Worm (Caenorhabditis elegans) whole organism, mixed stage, embryonic: ENCODE measurements around the gene rab-3.

Experiments
- blmp-1 ChIP-seq: fragments of 150-350 bp; optimal IDR thresholded peaks from 2 replicates; lab custom pipeline; 2014; ENCODE audit warnings: missing biosample characterization, missing genetic modification characterization
- ceh-39 ChIP-seq: fragments of 150-350 bp; optimal IDR thresholded peaks from 2 replicates; lab custom pipeline; 2014; ENCODE audit warnings: missing biosample characterization, missing genetic modification characterization
- elt-1 ChIP-seq: sonication (generic microtip); optimal IDR thresholded peaks from 2 replicates; lab custom pipeline; 2017; ENCODE audit warnings: missing genetic modification characterization, mild to moderate bottlenecking, missing compliant biosample characterization, antibody characterized with exemption, moderate library complexity, borderline replicate concordance; ENCODE audit not compliant: insufficient read depth
- lin-13 ChIP-seq: fragments of 150-350 bp; optimal IDR thresholded peaks from 2 replicates; lab custom pipeline; 2014; ENCODE audit warnings: missing biosample characterization, missing genetic modification characterization
- lsy-2 ChIP-seq: fragments of 150-350 bp; optimal IDR thresholded peaks from 2 replicates; lab custom pipeline; 2014; ENCODE audit warnings: missing biosample characterization, missing genetic modification characterization
- nhr-2 ChIP-seq: fragments of 150-350 bp; optimal IDR thresholded peaks from 2 replicates; lab custom pipeline; 2014; ENCODE audit warnings: missing biosample characterization, missing genetic modification characterization
- nhr-237 ChIP-seq: fragments of 150-350 bp; optimal IDR thresholded peaks from 2 replicates; lab custom pipeline; 2014; ENCODE audit warnings: missing biosample characterization, missing genetic modification characterization
- pha-4 ChIP-seq: fragments of 150-350 bp; optimal IDR thresholded peaks from 2 replicates; lab custom pipeline; 2018; ENCODE audit warnings: missing biosample characterization, missing genetic modification reagents, missing genetic modification characterization
- snpc-4 ChIP-seq: fragments of 150-350 bp; optimal IDR thresholded peaks from 2 replicates; lab custom pipeline; 2014; ENCODE audit warnings: missing biosample characterization, missing genetic modification characterization
- tbx-8 ChIP-seq: fragments of 200-800 bp; sonication (Bioruptor generic); optimal IDR thresholded peaks from 2 replicates; lab custom pipeline; 2018; ENCODE audit warnings: mild to moderate bottlenecking, missing genetic modification characterization, moderate library complexity, missing compliant biosample characterization
- unc-120 ChIP-seq: sonication (generic microtip); optimal IDR thresholded peaks from 2 replicates; lab custom pipeline; 2017; ENCODE audit warnings: missing genetic modification characterization, missing compliant biosample characterization; ENCODE audit not compliant: poor library complexity, severe bottlenecking
- unc-39 ChIP-seq: fragments of 150-350 bp; optimal IDR thresholded peaks from 2 replicates; lab custom pipeline; 2014; ENCODE audit warnings: missing biosample characterization, missing genetic modification characterization
- unc-62 ChIP-seq: fragments of 150-350 bp; optimal IDR thresholded peaks from 2 replicates; lab custom pipeline; 2014; ENCODE audit warnings: missing biosample characterization, missing genetic modification reagents, missing genetic modification characterization
- ztf-11 ChIP-seq: fragments of 150-350 bp; optimal IDR thresholded peaks from 2 replicates; lab custom pipeline; 2014; ENCODE audit warnings: missing biosample characterization, missing genetic modification characterization

DNA sequence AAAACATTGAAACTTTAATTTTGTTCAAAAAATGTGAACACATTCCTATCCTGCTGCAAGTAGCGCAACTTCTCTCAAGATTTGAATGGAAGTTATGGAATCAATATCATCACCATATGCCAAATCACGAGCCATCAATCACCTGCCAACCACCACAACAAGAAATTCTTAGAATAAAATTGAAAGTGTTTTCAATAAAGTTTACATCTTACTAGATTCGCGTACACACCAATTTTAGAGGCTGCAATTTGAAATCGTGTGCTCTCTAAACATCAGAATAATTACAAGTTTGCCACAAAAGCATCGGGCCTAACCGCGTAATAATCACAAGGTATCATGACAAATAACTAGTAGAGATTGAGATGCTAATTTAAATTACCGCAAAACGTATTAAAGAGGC is 47.2 kb upstream of the rab-3 start:
- TF ChIP-seq ceh-39 (no peak), lin-13 (tag; lab: Kevin White, UChicago) (no peak), nhr-237 (no peak), nhr-2 (no peak), unc-39 (no peak), lsy-2 (no peak), elt-1 (no peak), blmp-1 (tag; lab: Kevin White, UChicago) (no peak), pha-4 (tag; lab: Kevin White, UChicago) (no peak), snpc-4 (tag; lab: Kevin White, UChicago) (no peak), unc-62 (GFP tag; lab: Kevin White, UChicago) (no peak), unc-120 (tag; lab: Kevin White, UChicago) (no peak), tbx-8 (GFP tag; lab: Kevin White, UChicago) (no peak), ztf-11 (no peak)
